Fruit fly (Drosophila melanogaster) whole organism, embryonic: ENCODE results near the gene Doc1.
A peak's percentile ranks its signal among the peaks of the same experiment; 100 is the strongest.

Experiments used
- Abd-B ChIP-seq: fragments of 200-800 bp; sonication (Bioruptor generic); optimal IDR thresholded peaks from 2 replicates; lab custom pipeline; 2018; ENCODE audit warnings: missing biosample characterization, mild to moderate bottlenecking, missing genetic modification characterization, moderate library complexity
- Atf-2 ChIP-seq: fragments of 200-800 bp; sonication (Bioruptor generic); optimal IDR thresholded peaks from 2 replicates; lab custom pipeline; 2016; ENCODE audit warnings: missing biosample characterization, missing genetic modification characterization
- Atf6 ChIP-seq: fragments of 200-800 bp; sonication (Bioruptor generic); IDR thresholded peaks from 2 replicates; pipeline ENCODE4 v1.3.6; 2022; ENCODE audit warnings: missing biosample characterization, missing genetic modification characterization
- CG10543 ChIP-seq: fragments of 200-800 bp; sonication (Bioruptor generic); optimal IDR thresholded peaks from 3 replicates; lab custom pipeline; 2017; ENCODE audit warnings: missing biosample characterization, mild to moderate bottlenecking, missing genetic modification characterization, moderate library complexity
- CG12104 ChIP-seq: fragments of 200-800 bp; sonication (Bioruptor generic); optimal IDR thresholded peaks from 3 replicates; lab custom pipeline; 2016; ENCODE audit warnings: missing biosample characterization, missing genetic modification characterization
- CG12659 ChIP-seq: fragments of 200-800 bp; sonication (Bioruptor generic); optimal IDR thresholded peaks from 3 replicates; lab custom pipeline; 2017; ENCODE audit warnings: mild to moderate bottlenecking, missing biosample characterization, missing genetic modification reagents, missing genetic modification characterization
- CG13296 ChIP-seq: fragments of 200-800 bp; sonication (Bioruptor generic); optimal IDR thresholded peaks from 3 replicates; lab custom pipeline; 2018; ENCODE audit warnings: missing biosample characterization, mild to moderate bottlenecking, missing genetic modification characterization
- CG15479 ChIP-seq: fragments of 200-800 bp; sonication (Bioruptor generic); optimal IDR thresholded peaks from 3 replicates; lab custom pipeline; 2019; ENCODE audit warnings: missing biosample characterization, mild to moderate bottlenecking, missing genetic modification characterization, moderate library complexity
- CG16813 ChIP-seq: fragments of 200-800 bp; sonication (Bioruptor generic); IDR thresholded peaks from 3 replicates; pipeline ENCODE4 v1.3.6; 2022; ENCODE audit warnings: missing biosample characterization, missing genetic modification characterization; ENCODE audit not compliant: partially characterized antibody
- CG17802 ChIP-seq: fragments of 200-800 bp; sonication (Bioruptor generic); optimal IDR thresholded peaks from 2 replicates; lab custom pipeline; 2018; ENCODE audit warnings: missing biosample characterization, mild to moderate bottlenecking, missing genetic modification characterization, moderate library complexity
- CG17912 ChIP-seq: fragments of 200-800 bp; sonication (Bioruptor generic); optimal IDR thresholded peaks from 2 replicates; lab custom pipeline; 2018; ENCODE audit warnings: missing biosample characterization, mild to moderate bottlenecking, missing genetic modification characterization
- CG2116 ChIP-seq: fragments of 200-800 bp; sonication (Bioruptor generic); optimal IDR thresholded peaks from 3 replicates; lab custom pipeline; 2018; ENCODE audit warnings: missing biosample characterization, mild to moderate bottlenecking, missing genetic modification characterization
- CG4282 ChIP-seq: fragments of 200-800 bp; sonication (Bioruptor generic); optimal IDR thresholded peaks from 2 replicates; lab custom pipeline; 2016; ENCODE audit warnings: missing biosample characterization, missing genetic modification characterization
- CG43689 ChIP-seq: fragments of 200-800 bp; sonication (Bioruptor generic); IDR thresholded peaks from 2 replicates; pipeline ENCODE4 v1.3.6; 2022; ENCODE audit warnings: missing biosample characterization, missing genetic modification characterization
- CG7271 ChIP-seq: fragments of 200-800 bp; sonication (Bioruptor generic); optimal IDR thresholded peaks from 2 replicates; lab custom pipeline; 2018; ENCODE audit warnings: missing biosample characterization, mild to moderate bottlenecking, missing genetic modification characterization, moderate library complexity
- CG7786 ChIP-seq: fragments of 200-800 bp; sonication (Bioruptor generic); optimal IDR thresholded peaks from 2 replicates; lab custom pipeline; 2016; ENCODE audit warnings: missing biosample characterization, missing genetic modification characterization
- CG7963 ChIP-seq: fragments of 200-800 bp; sonication (Bioruptor generic); IDR thresholded peaks from 3 replicates; pipeline ENCODE4 v1.3.6; 2022; ENCODE audit warnings: missing biosample characterization, missing genetic modification characterization; ENCODE audit not compliant: partially characterized antibody
- CG9817 ChIP-seq: fragments of 200-800 bp; sonication (Bioruptor generic); optimal IDR thresholded peaks from 2 replicates; lab custom pipeline; 2018; ENCODE audit warnings: missing biosample characterization, mild to moderate bottlenecking, missing genetic modification characterization, moderate library complexity
- Doc3 ChIP-seq: fragments of 200-800 bp; sonication (Bioruptor generic); IDR thresholded peaks from 3 replicates; pipeline ENCODE4 v1.3.6; 2022; ENCODE audit warnings: missing biosample characterization, missing genetic modification characterization; ENCODE audit not compliant: partially characterized antibody
- Gug ChIP-seq: fragments of 200-800 bp; sonication (Bioruptor generic); IDR thresholded peaks from 4 replicates; pipeline ENCODE4 v1.3.6; 2022; ENCODE audit warnings: missing biosample characterization, missing genetic modification characterization
- Hr78 ChIP-seq, 2 experiments: fragments of 200-800 bp in 1 of 2; fragments of >200 bp in 1 of 2; sonication (Bioruptor generic) in 1 of 2; optimal IDR thresholded peaks; 2 replicates each; lab custom pipeline; 2017 to 2019; ENCODE audit warnings: missing biosample characterization in 2 of 2, missing genetic modification characterization in 2 of 2, mild to moderate bottlenecking in 1 of 2, moderate library complexity in 1 of 2
- Lhr ChIP-seq: fragments of 200-800 bp; sonication (Bioruptor generic); optimal IDR thresholded peaks from 3 replicates; lab custom pipeline; 2017; ENCODE audit warnings: mild to moderate bottlenecking, missing biosample characterization, missing genetic modification reagents, missing genetic modification characterization
- Lim3 ChIP-seq: fragments of 200-800 bp; sonication (Bioruptor generic); IDR thresholded peaks from 2 replicates; pipeline ENCODE4 v1.3.6; 2022; ENCODE audit warnings: missing biosample characterization, missing genetic modification characterization
- NC2β ChIP-seq: fragments of 200-800 bp; sonication (Bioruptor generic); optimal IDR thresholded peaks from 2 replicates; lab custom pipeline; 2016; ENCODE audit warnings: missing biosample characterization, missing genetic modification characterization
- NFAT ChIP-seq: fragments of 200-800 bp; sonication (Bioruptor generic); IDR thresholded peaks from 2 replicates; pipeline ENCODE4 v1.3.6; 2022; ENCODE audit warnings: missing biosample characterization, missing genetic modification characterization
- NK7.1 ChIP-seq: fragments of 200-800 bp; sonication (Bioruptor generic); optimal IDR thresholded peaks from 3 replicates; lab custom pipeline; 2016; ENCODE audit warnings: missing biosample characterization, missing genetic modification characterization
- Nf-YC ChIP-seq: fragments of 200-800 bp; optimal IDR thresholded peaks from 3 replicates; lab custom pipeline; 2019; ENCODE audit warnings: missing biosample characterization, mild to moderate bottlenecking, missing genetic modification characterization, moderate library complexity
- Rx ChIP-seq: fragments of 200-800 bp; sonication (Bioruptor generic); IDR thresholded peaks from 2 replicates; pipeline ENCODE4 v1.3.6; 2022; ENCODE audit warnings: missing biosample characterization, missing genetic modification characterization
- Side ChIP-seq: fragments of 200-800 bp; sonication (Bioruptor generic); optimal IDR thresholded peaks from 2 replicates; lab custom pipeline; 2016; ENCODE audit warnings: missing biosample characterization, missing genetic modification characterization
- Spps ChIP-seq: fragments of 200-800 bp; sonication (Bioruptor generic); optimal IDR thresholded peaks from 2 replicates; lab custom pipeline; 2018; ENCODE audit warnings: missing biosample characterization, mild to moderate bottlenecking, missing genetic modification characterization
- cas ChIP-seq: fragments of 200-800 bp; sonication (Bioruptor generic); IDR thresholded peaks from 2 replicates; pipeline ENCODE4 v1.3.6; 2022; ENCODE audit warnings: missing biosample characterization, missing genetic modification characterization
- chif ChIP-seq, 2 experiments: fragments of 200-800 bp; sonication (Bioruptor generic); optimal IDR thresholded peaks; 3 replicates each; lab custom pipeline; 2016; ENCODE audit warnings: missing biosample characterization in 2 of 2, missing genetic modification characterization in 2 of 2
- ci ChIP-seq: fragments of 200-800 bp; sonication (Bioruptor generic); IDR thresholded peaks from 3 replicates; pipeline ENCODE4 v1.3.6; 2022; ENCODE audit warnings: missing biosample characterization, missing genetic modification characterization
- crp ChIP-seq, 2 experiments: fragments of 200-800 bp; sonication (Bioruptor generic); optimal IDR thresholded peaks; 2 replicates in 1 of 2; 3 replicates in 1 of 2; lab custom pipeline; 2017; ENCODE audit warnings: missing biosample characterization in 2 of 2, missing genetic modification characterization in 2 of 2, mild to moderate bottlenecking in 1 of 2, moderate library complexity in 1 of 2
- eyg ChIP-seq: fragments of 200-800 bp; sonication (Bioruptor generic); optimal IDR thresholded peaks from 3 replicates; lab custom pipeline; 2016; ENCODE audit warnings: missing biosample characterization, missing genetic modification characterization
- gfzf ChIP-seq: fragments of 200-800 bp; sonication (Bioruptor generic); optimal IDR thresholded peaks from 2 replicates; lab custom pipeline; 2016; ENCODE audit warnings: missing biosample characterization, mild to moderate bottlenecking, missing genetic modification characterization, moderate library complexity
- grau ChIP-seq: fragments of 200-800 bp; optimal IDR thresholded peaks from 3 replicates; lab custom pipeline; 2019; ENCODE audit warnings: missing biosample characterization, mild to moderate bottlenecking, missing genetic modification characterization, moderate library complexity
- ind ChIP-seq: fragments of 200-800 bp; sonication (Bioruptor generic); optimal IDR thresholded peaks from 3 replicates; lab custom pipeline; 2016; ENCODE audit warnings: missing biosample characterization, missing genetic modification characterization
- insv ChIP-seq, 2 experiments: fragments of 200-800 bp; sonication (Bioruptor generic); optimal IDR thresholded peaks; 3 replicates each; lab custom pipeline; 2016 to 2018; ENCODE audit warnings: missing biosample characterization in 2 of 2, missing genetic modification characterization in 2 of 2
- jing ChIP-seq: fragments of 200-800 bp; sonication (Bioruptor generic); optimal IDR thresholded peaks from 2 replicates; lab custom pipeline; 2018; ENCODE audit warnings: missing biosample characterization, mild to moderate bottlenecking, missing genetic modification characterization
- ken ChIP-seq: fragments of 200-800 bp; sonication (Bioruptor generic); IDR thresholded peaks from 3 replicates; pipeline ENCODE4 v1.3.6; 2022; ENCODE audit warnings: missing biosample characterization, missing genetic modification characterization
- ranshi ChIP-seq: fragments of 200-800 bp; sonication (Bioruptor generic); IDR thresholded peaks from 2 replicates; pipeline ENCODE4 v1.3.6; 2022; ENCODE audit warnings: missing biosample characterization, missing genetic modification characterization
- salm ChIP-seq: fragments of 200-800 bp; sonication (Bioruptor generic); optimal IDR thresholded peaks from 2 replicates; lab custom pipeline; 2018; ENCODE audit warnings: missing biosample characterization, mild to moderate bottlenecking, missing genetic modification characterization
- scrt ChIP-seq: fragments of 200-800 bp; sonication (Bioruptor generic); optimal IDR thresholded peaks from 2 replicates; lab custom pipeline; 2018; ENCODE audit warnings: missing biosample characterization, mild to moderate bottlenecking, missing genetic modification characterization, moderate library complexity
- sens ChIP-seq: fragments of 200-800 bp; sonication (Bioruptor generic); peaks from one replicate; lab custom pipeline; 2016; ENCODE audit warnings: missing biosample characterization, missing genetic modification characterization
- sob ChIP-seq: fragments of 200-800 bp; sonication (Bioruptor generic); IDR thresholded peaks from 2 replicates; pipeline ENCODE4 v1.3.6; 2022; ENCODE audit warnings: missing biosample characterization, missing genetic modification characterization
- tx ChIP-seq: fragments of 200-800 bp; sonication (Bioruptor generic); optimal IDR thresholded peaks from 2 replicates; lab custom pipeline; 2016; ENCODE audit warnings: missing biosample characterization, missing genetic modification characterization
- unc-4 ChIP-seq: fragments of 200-800 bp; sonication (Bioruptor generic); IDR thresholded peaks from 2 replicates; pipeline ENCODE4 v1.3.6; 2022; ENCODE audit warnings: missing biosample characterization, missing genetic modification characterization; ENCODE audit not compliant: partially characterized antibody
- zen ChIP-seq: fragments of 200-800 bp; sonication (Bioruptor generic); optimal IDR thresholded peaks from 3 replicates; lab custom pipeline; 2018; ENCODE audit warnings: missing biosample characterization, mild to moderate bottlenecking, missing genetic modification characterization, moderate library complexity

Doc1 gene

dm6 chr3L:8997686-8998239 lies 43.4 kb upstream of the Doc1 start, which contains the start of the genes smg and CG5087 (continued):
- TF ChIP-seq ranshi (GFP tag; lab: Robert Waterston, UW) (0 out of 2 replicates have a peak, but pooled peaks have one; percentile 27), CG12104 (peak; percentile 35), eyg (peak; percentile 17), tx (GFP tag; lab: Kevin White, UChicago) (peak; percentile 33), Side (GFP tag; lab: Kevin White, UChicago) (no peak), zen (tag; lab: Kevin White, UChicago) (peak; percentile 68), gfzf (GFP tag; lab: Kevin White, UChicago) (peak; percentile 100), sob (GFP tag; lab: Robert Waterston, UW) (peak; percentile 70), Atf6 (GFP tag; lab: Robert Waterston, UW) (no peak), cas (GFP tag; lab: Robert Waterston, UW) (0 out of 2 replicates have a peak, but pooled peaks have one; percentile 25), sens (peak; percentile 85), ind (GFP tag; lab: Kevin White, UChicago) (peak; percentile 17), CG7271 (tag; lab: Kevin White, UChicago) (no peak), insv (GFP tag; optimal IDR thresholded peaks at IDR 0.05; lab: Kevin White, UChicago) (peak in 1 of 2 experiments; percentile 92), CG43689 (GFP tag; lab: Robert Waterston, UW) (no peak), Hr78 (GFP tag; optimal IDR thresholded peaks at IDR 0.05; lab: Kevin White, UChicago) (peak in 1 of 2 experiments; percentile 46), grau (tag; lab: Kevin White, UChicago) (peak; percentile 23), NFAT (peak; percentile 71), Rx (GFP tag; lab: Robert Waterston, UW) (no peak), crp (GFP tag; optimal IDR thresholded peaks at IDR 0.05; lab: Kevin White, UChicago) (peak in 1 of 2 experiments; percentile 1), CG17802 (tag; lab: Kevin White, UChicago) (no peak), salm (tag; lab: Kevin White, UChicago) (peak; percentile 6), Atf-2 (peak; percentile 18), CG13296 (GFP tag; lab: Kevin White, UChicago) (peak; percentile 48), Spps (tag; lab: Kevin White, UChicago) (no peak), Abd-B (GFP tag; lab: Kevin White, UChicago) (peak; percentile 33), CG4282 (GFP tag; lab: Kevin White, UChicago) (peak; percentile 47), CG2116 (peak; percentile 97), Doc3 (GFP tag; lab: Robert Waterston, UW) (peak; percentile 55; the same call in 1 of the 3 replicates), CG17912 (GFP tag; lab: Kevin White, UChicago) (peak; percentile 58), CG15479 (GFP tag; lab: Kevin White, UChicago) (no peak), CG16813 (GFP tag; lab: Robert Waterston, UW) (peak; percentile 63), CG10543 (peak; percentile 48), Gug (GFP tag; lab: Robert Waterston, UW) (peak; percentile 55; the same call in 1 of the 4 replicates), CG7786 (GFP tag; lab: Kevin White, UChicago) (peak; percentile 8), CG12659 (GFP tag; lab: Kevin White, UChicago) (peak; percentile 89), scrt (GFP tag; lab: Kevin White, UChicago) (no peak), unc-4 (GFP tag; lab: Robert Waterston, UW) (peak; percentile 67), CG7963 (GFP tag; lab: Robert Waterston, UW) (peak; percentile 42; the same call in 2 of the 3 replicates), ken (GFP tag; lab: Robert Waterston, UW) (peak; percentile 70), NC2β (peak; percentile 66), NK7.1 (GFP tag; lab: Kevin White, UChicago) (no peak), Lhr (GFP tag; lab: Kevin White, UChicago) (peak; percentile 97), Nf-YC (tag; lab: Kevin White, UChicago) (peak; percentile 58), CG9817 (tag; lab: Kevin White, UChicago) (peak; percentile 39), Lim3 (GFP tag; lab: Robert Waterston, UW) (no peak), jing (no peak), ci (GFP tag; lab: Robert Waterston, UW) (peak; percentile 60; the same call in 1 of the 3 replicates), chif (GFP tag; optimal IDR thresholded peaks at IDR 0.05; lab: Kevin White, UChicago) (peak; percentile 2 to 57)
